Worm (Caenorhabditis elegans) whole organism, L4 larva: ENCODE results near the gene str-254.
A peak's percentile ranks its signal among the peaks of the same experiment; 100 is the strongest.

Experiments used
- D1046.2 ChIP-seq: fragments of 200-800 bp; sonication (Bioruptor generic); IDR thresholded peaks from 2 replicates; pipeline ENCODE4 v1.3.6; 2022; ENCODE audit warnings: missing genetic modification characterization, missing compliant biosample characterization
- ZK546.5 ChIP-seq, 2 experiments: sonication (generic microtip); optimal IDR thresholded peaks; 2 replicates each; lab custom pipeline; 2017; ENCODE audit warnings: missing biosample characterization in 2 of 2, missing genetic modification characterization in 2 of 2
- aha-1 ChIP-seq: fragments of 150-350 bp; peaks from one replicate; lab custom pipeline; 2014; ENCODE audit warnings: missing biosample characterization, missing genetic modification characterization
- aly-2 ChIP-seq: sonication (generic microtip); optimal IDR thresholded peaks from 2 replicates; lab custom pipeline; 2018; ENCODE audit warnings: missing biosample characterization, missing genetic modification characterization
- ama-1 ChIP-seq: fragments of 150-350 bp; optimal IDR thresholded peaks from 2 replicates; lab custom pipeline; 2014; ENCODE audit warnings: inconsistent platforms, mixed read lengths
- ctbp-1 ChIP-seq: fragments of 200-800 bp; sonication (Bioruptor generic); IDR thresholded peaks from 2 replicates; pipeline ENCODE4 v1.3.6; 2022; ENCODE audit warnings: missing genetic modification reagents, missing genetic modification characterization, missing compliant biosample characterization
- daf-12 ChIP-seq: fragments of 150-350 bp; optimal IDR thresholded peaks from 2 replicates; lab custom pipeline; 2014; ENCODE audit warnings: missing biosample characterization, missing genetic modification reagents, missing genetic modification characterization
- lir-3 ChIP-seq: sonication (generic microtip); optimal IDR thresholded peaks from 2 replicates; lab custom pipeline; 2016; ENCODE audit warnings: mild to moderate bottlenecking, missing genetic modification characterization, missing compliant biosample characterization
- nhr-237 ChIP-seq: sonication (generic microtip); optimal IDR thresholded peaks from 2 replicates; lab custom pipeline; 2017; ENCODE audit warnings: missing biosample characterization, missing genetic modification characterization
- nhr-28 ChIP-seq: fragments of 150-350 bp; optimal IDR thresholded peaks from 2 replicates; lab custom pipeline; 2014; ENCODE audit warnings: missing biosample characterization, missing genetic modification characterization
- unc-62 ChIP-seq, 3 experiments: fragments of 150-350 bp in 1 of 3; sonication (generic microtip); optimal IDR thresholded peaks in 2 of 3; peaks in 1 of 3; 1 replicate in 1 of 3; 2 replicates in 2 of 3; lab custom pipeline; 2014 to 2017; ENCODE audit warnings: missing biosample characterization in 3 of 3, missing genetic modification characterization in 3 of 3, missing genetic modification reagents in 3 of 3, missing genotype in 1 of 3

ce11 chrV:16120499-16120898 is 32.8 kb downstream of the str-254 start:
- no peak for TF ChIP-seq ama-1 (lab: Kevin White, UChicago)
- TF ChIP-seq daf-12 (tag; lab: Kevin White, UChicago), result no peak
- TF ChIP-seq ctbp-1 (GFP tag; lab: Robert Waterston, UW), result no peak
- no peak for TF ChIP-seq lir-3 (tag; lab: Kevin White, UChicago)
- TF ChIP-seq nhr-28 (tag; lab: Kevin White, UChicago), result no peak
- TF ChIP-seq nhr-237 (tag; lab: Kevin White, UChicago), result no peak
- no peak for TF ChIP-seq unc-62 (GFP tag; optimal IDR thresholded peaks at IDR 0.05 in 1 of 2; lab: Kevin White, UChicago)
- TF ChIP-seq unc-62 (tag; optimal IDR thresholded peaks at IDR 0.05; lab: Kevin White, UChicago), result no peak
- no peak for TF ChIP-seq aly-2
- TF ChIP-seq D1046.2 (GFP tag; lab: Robert Waterston, UW), result no peak
- peak; percentile 78 for TF ChIP-seq aha-1
- no peak for TF ChIP-seq ZK546.5 (tag; optimal IDR thresholded peaks at IDR 0.05; lab: Kevin White, UChicago)
